Worm (Caenorhabditis elegans): ENCODE measurements around the gene K08E3.2.

Gene K08E3.2

ce11 chrIII:13748312-13748711 is at the start of gene K08E3.2:
Gene K08E3.2, minus strand, starts transcription at chrIII:13748686.
- TF ChIP-seq nhr-77 (tag; optimal IDR thresholded peaks at IDR 0.05), result no peak
- TF ChIP-seq fkh-10 (GFP tag; optimal IDR thresholded peaks at IDR 0.05), result no peak
- TF ChIP-seq elt-1 (tag; optimal IDR thresholded peaks at IDR 0.05), result no peak
- TF ChIP-seq egl-27 (tag; optimal IDR thresholded peaks at IDR 0.05), result no peak
- no peak for TF ChIP-seq R02D3.7 (tag; optimal IDR thresholded peaks at IDR 0.05)
- no peak for TF ChIP-seq ama-1 (optimal IDR thresholded peaks at IDR 0.05)
- no peak for TF ChIP-seq sea-2 (GFP tag; optimal IDR thresholded peaks at IDR 0.05)
- TF ChIP-seq mml-1 (tag; optimal IDR thresholded peaks at IDR 0.05), result no peak
- TF ChIP-seq ceh-82 (tag; optimal IDR thresholded peaks at IDR 0.05), result no peak
- TF ChIP-seq ceh-28 (tag; optimal IDR thresholded peaks at IDR 0.05), result no peak
- no peak for TF ChIP-seq ceh-16 (tag; optimal IDR thresholded peaks at IDR 0.05)
- no peak for TF ChIP-seq ztf-4 (tag; optimal IDR thresholded peaks at IDR 0.05)
- TF ChIP-seq elt-2 (tag; optimal IDR thresholded peaks at IDR 0.05), result no peak
- no peak for TF ChIP-seq mdl-1 (tag; optimal IDR thresholded peaks at IDR 0.05)
- no peak for TF ChIP-seq lsy-12 (tag; optimal IDR thresholded peaks at IDR 0.05)
- TF ChIP-seq hmg-11 (tag; optimal IDR thresholded peaks at IDR 0.05), result no peak

- TF ChIP-seq skn-1 (tag; optimal IDR thresholded peaks at IDR 0.05) (no peak), elt-3 (tag; optimal IDR thresholded peaks at IDR 0.05) (peak in 1 of 3 experiments; percentile 28), nhr-43 (tag; optimal IDR thresholded peaks at IDR 0.05; ENCODE audit: poor library complexity, severe bottlenecking) (peak; percentile 62), nhr-76 (tag; optimal IDR thresholded peaks at IDR 0.05) (no peak), ztf-11 (tag; optimal IDR thresholded peaks at IDR 0.05) (peak; percentile 49), fkh-2 (tag; optimal IDR thresholded peaks at IDR 0.05) (no peak), egl-27 (tag; optimal IDR thresholded peaks at IDR 0.05) (no peak), ceh-28 (tag; optimal IDR thresholded peaks at IDR 0.05) (no peak), nhr-67 (tag; optimal IDR thresholded peaks at IDR 0.05) (no peak), ceh-16 (tag; optimal IDR thresholded peaks at IDR 0.05) (no peak), lsy-12 (tag; optimal IDR thresholded peaks at IDR 0.05) (no peak), nhr-28 (tag; optimal IDR thresholded peaks at IDR 0.05) (no peak), sea-2 (GFP tag; optimal IDR thresholded peaks at IDR 0.05) (peak; percentile 17), nhr-237 (tag; optimal IDR thresholded peaks at IDR 0.05) (no peak)
Measured at ce11 chrIII:13780199-13780706, 31.8 kb upstream of the K08E3.2 start, which contains the start of gene pot-3. Gene pot-3, plus strand, starts transcription at chrIII:13780215.

- TF ChIP-seq unc-62 (GFP tag; optimal IDR thresholded peaks at IDR 0.05), result no peak
- TF ChIP-seq lsy-12 (tag; optimal IDR thresholded peaks at IDR 0.05), result peak; percentile 34
Measured at ce11 chrIII:13779360-13780093, 31.0 kb upstream of the K08E3.2 start.

- TF ChIP-seq ZK546.5 (tag; optimal IDR thresholded peaks at IDR 0.05) (peak; percentile 30), eor-1 (tag; optimal IDR thresholded peaks at IDR 0.05) (peak in 1 of 2 experiments; percentile 73), nhr-76 (tag; optimal IDR thresholded peaks at IDR 0.05) (peak; percentile 37), nfya-1 (tag; optimal IDR thresholded peaks at IDR 0.05; ENCODE audit: insufficient read depth) (no peak)
Measured at ce11 chrIII:13778816-13779215, 30.3 kb upstream of the K08E3.2 start.

- TF ChIP-seq ceh-28 (tag; optimal IDR thresholded peaks at IDR 0.05), result no peak
- no peak for TF ChIP-seq nhr-23 (tag; optimal IDR thresholded peaks at IDR 0.05)
- TF ChIP-seq ztf-11 (tag; optimal IDR thresholded peaks at IDR 0.05), result no peak
- TF ChIP-seq ceh-82 (tag; optimal IDR thresholded peaks at IDR 0.05), result no peak
- TF ChIP-seq lin-39 (tag; optimal IDR thresholded peaks at IDR 0.05), result no peak
- TF ChIP-seq nhr-237 (tag; optimal IDR thresholded peaks at IDR 0.05), result no peak
- no peak for TF ChIP-seq ceh-16 (tag; optimal IDR thresholded peaks at IDR 0.05)
- TF ChIP-seq lin-15B (tag; optimal IDR thresholded peaks at IDR 0.05), result no peak
- TF ChIP-seq zag-1 (tag; optimal IDR thresholded peaks at IDR 0.05), result no peak
- no peak for TF ChIP-seq skn-1 (tag; optimal IDR thresholded peaks at IDR 0.05)
- TF ChIP-seq sea-2 (GFP tag; optimal IDR thresholded peaks at IDR 0.05), result no peak
- no peak for TF ChIP-seq unc-62 (GFP tag; optimal IDR thresholded peaks at IDR 0.05)
- TF ChIP-seq nhr-43 (tag; optimal IDR thresholded peaks at IDR 0.05; ENCODE audit: poor library complexity, severe bottlenecking), result no peak
- no peak for TF ChIP-seq nhr-11 (tag; optimal IDR thresholded peaks at IDR 0.05)
- no peak for TF ChIP-seq hmg-11 (tag; optimal IDR thresholded peaks at IDR 0.05)
Measured at ce11 chrIII:13772876-13773275, 24.4 kb upstream of the K08E3.2 start, which contains the start of gene mdt-29. Gene mdt-29, plus strand, starts transcription at chrIII:13773176.

Data from whole organism, L3 larva.